Fruit fly (Drosophila melanogaster): Measurements from ENCODE around the gene CG43051.

- TF ChIP-seq Myc (optimal IDR thresholded peaks at IDR 0.05) (no peak), dsf (GFP tag; optimal IDR thresholded peaks at IDR 0.05; ENCODE audit: borderline replicate concordance) (no peak)
Observed at dm6 chr2L:12529949-12530849, 22.5 kb downstream of the CG43051 start.

All from whole organism, wandering third instar larva.